Fruit fly (Drosophila melanogaster) whole organism, pupa: ENCODE data around the gene DAAM.

ENCODE experiments used
- CG10348 ChIP-seq: fragments of 200-800 bp; sonication (Bioruptor generic); IDR thresholded peaks from 2 replicates; pipeline ENCODE4 v1.3.6; 2022; ENCODE audit warnings: missing biosample characterization, missing genetic modification characterization
- CG12605 ChIP-seq: fragments of 200-800 bp; sonication (Bioruptor generic); IDR thresholded peaks from 2 replicates; pipeline ENCODE4 v1.3.6; 2022; ENCODE audit warnings: missing biosample characterization, missing genetic modification characterization
- CG13204 ChIP-seq: fragments of 200-800 bp; sonication (Bioruptor generic); optimal IDR thresholded peaks from 2 replicates; lab custom pipeline; 2018; ENCODE audit warnings: missing biosample characterization, mild to moderate bottlenecking, missing genetic modification characterization, moderate library complexity
- CG14655 ChIP-seq: fragments of 200-800 bp; sonication (Bioruptor generic); optimal IDR thresholded peaks from 3 replicates; lab custom pipeline; 2017; ENCODE audit warnings: mild to moderate bottlenecking, missing biosample characterization, missing genetic modification reagents, missing genetic modification characterization
- CG15710 ChIP-seq: fragments of 200-800 bp; sonication (Bioruptor generic); optimal IDR thresholded peaks from 2 replicates; lab custom pipeline; 2018; ENCODE audit warnings: missing biosample characterization, mild to moderate bottlenecking, missing genetic modification characterization, moderate library complexity
- CG17806 ChIP-seq: fragments of 200-800 bp; sonication (Bioruptor generic); optimal IDR thresholded peaks from 2 replicates; lab custom pipeline; 2018; ENCODE audit warnings: missing biosample characterization, mild to moderate bottlenecking, missing genetic modification characterization, moderate library complexity
- CG32121 ChIP-seq: fragments of 200-800 bp; sonication (Bioruptor generic); IDR thresholded peaks from 2 replicates; pipeline ENCODE4 v1.3.6; 2022; ENCODE audit warnings: missing biosample characterization, missing genetic modification characterization
- CG4496 ChIP-seq: fragments of 200-800 bp; sonication (Bioruptor generic); IDR thresholded peaks from 3 replicates; pipeline ENCODE4 v1.3.6; 2022; ENCODE audit warnings: missing biosample characterization, missing genetic modification characterization
- CG8159 ChIP-seq: fragments of 200-800 bp; sonication (Bioruptor generic); optimal IDR thresholded peaks from 3 replicates; lab custom pipeline; 2018; ENCODE audit warnings: missing biosample characterization, mild to moderate bottlenecking, missing genetic modification characterization, moderate library complexity
- CG8301 ChIP-seq: fragments of 200-800 bp; sonication (Bioruptor generic); optimal IDR thresholded peaks from 2 replicates; lab custom pipeline; 2018; ENCODE audit warnings: missing biosample characterization, mild to moderate bottlenecking, missing genetic modification characterization
- CG9948 ChIP-seq: fragments of 200-800 bp; sonication (Bioruptor generic); optimal IDR thresholded peaks from 2 replicates; lab custom pipeline; 2018; ENCODE audit warnings: missing biosample characterization, mild to moderate bottlenecking, missing genetic modification characterization, moderate library complexity
- EcR ChIP-seq: fragments of 200-800 bp; sonication (Bioruptor generic); optimal IDR thresholded peaks from 3 replicates; lab custom pipeline; 2019; ENCODE audit warnings: missing biosample characterization, missing genetic modification characterization, mild to moderate bottlenecking, moderate library complexity, missing genetic modification reagents
- Pif1A ChIP-seq: fragments of 200-800 bp; sonication (Bioruptor generic); optimal IDR thresholded peaks from 3 replicates; lab custom pipeline; 2016; ENCODE audit warnings: missing biosample characterization, missing genetic modification characterization
- Pif1B ChIP-seq: fragments of 200-800 bp; sonication (Bioruptor generic); optimal IDR thresholded peaks from 3 replicates; lab custom pipeline; 2016; ENCODE audit warnings: missing biosample characterization, missing genetic modification characterization
- fd96Ca ChIP-seq: fragments of 200-800 bp; sonication (Bioruptor generic); IDR thresholded peaks from 3 replicates; pipeline ENCODE4 v1.3.6; 2022; ENCODE audit warnings: missing biosample characterization, missing genetic modification characterization
- gl ChIP-seq: fragments of 200-800 bp; sonication (Bioruptor generic); optimal IDR thresholded peaks from 2 replicates; lab custom pipeline; 2018; ENCODE audit warnings: missing biosample characterization, mild to moderate bottlenecking, missing genetic modification characterization
- rn ChIP-seq: fragments of 200-800 bp; sonication (Bioruptor generic); IDR thresholded peaks from 2 replicates; pipeline ENCODE4 v1.3.6; 2022; ENCODE audit warnings: missing biosample characterization, missing genetic modification characterization

DAAM gene

dm6 chrX:1239832-1240231 is 82.3 kb downstream of the DAAM start, which contains the start of gene CG11403:
Gene CG11403 (minus strand): TSS chrX:1239884.
- TF ChIP-seq Pif1B (GFP tag; lab: Kevin White, UChicago), result no peak
- TF ChIP-seq CG12605 (GFP tag; lab: Robert Waterston, UW), result no peak
- TF ChIP-seq EcR (GFP tag; lab: Kevin White, UChicago), result no peak
- no peak for TF ChIP-seq CG10348 (GFP tag; lab: Robert Waterston, UW)
- no peak for TF ChIP-seq CG17806 (tag; lab: Kevin White, UChicago)
- no peak for TF ChIP-seq CG14655
- TF ChIP-seq CG8159 (tag; lab: Kevin White, UChicago), result no peak
- no peak for TF ChIP-seq CG13204
- TF ChIP-seq gl (tag; lab: Kevin White, UChicago), result no peak
- TF ChIP-seq Pif1A (GFP tag; lab: Kevin White, UChicago), result no peak
- no peak for TF ChIP-seq fd96Ca (GFP tag; lab: Robert Waterston, UW)
- no peak for TF ChIP-seq CG8301 (tag; lab: Kevin White, UChicago)
- no peak for TF ChIP-seq CG15710 (tag; lab: Kevin White, UChicago)
- no peak for TF ChIP-seq CG4496 (GFP tag; lab: Robert Waterston, UW)
- no peak for TF ChIP-seq CG32121
- no peak for TF ChIP-seq CG9948
- TF ChIP-seq rn, result no peak
- TF ChIP-seq, all 21 proteins: peak for 0
